Worm (Caenorhabditis elegans): ENCODE results near the gene cyp-13A12.

DNA sequence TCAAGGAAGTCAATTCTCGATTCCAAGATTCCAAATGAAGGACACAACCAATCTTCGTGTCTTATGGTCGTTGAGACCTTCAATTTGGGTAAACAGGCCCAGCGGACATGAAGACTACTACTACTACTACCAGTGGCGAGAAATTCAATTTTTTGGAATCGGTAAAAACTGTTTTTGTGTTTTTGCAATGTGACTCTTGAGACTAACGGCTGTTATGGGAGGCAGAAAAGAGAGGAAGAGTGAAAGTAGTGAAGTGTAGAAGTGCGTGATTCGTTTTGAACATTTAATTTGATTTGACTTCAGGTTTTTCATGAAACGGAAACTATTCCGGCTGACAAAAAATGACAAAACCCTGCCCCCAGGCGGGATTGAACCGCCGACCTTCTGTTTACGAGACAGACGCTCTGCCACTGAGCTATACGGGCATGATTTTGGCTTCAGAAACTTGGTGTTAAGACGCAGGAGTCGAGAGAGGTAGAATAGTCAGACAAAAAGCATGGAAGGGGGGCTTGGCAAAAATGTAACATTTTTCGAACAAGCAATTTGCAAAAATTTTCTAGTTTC lies 8.5 kb upstream of the cyp-13A12 start:
- TF ChIP-seq dmd-4 (tag; optimal IDR thresholded peaks at IDR 0.05; ENCODE audit: borderline replicate concordance) (no peak), pqm-1 (tag; optimal IDR thresholded peaks at IDR 0.05) (no peak), pax-1 (tag; optimal IDR thresholded peaks at IDR 0.05) (no peak), fkh-10 (GFP tag; optimal IDR thresholded peaks at IDR 0.05) (no peak)
